Worm (Caenorhabditis elegans) whole organism, L4/young adult: ENCODE measurements around the gene M01B2.13.

Experiments
- W03F9.2 ChIP-seq: fragments of 150-350 bp; optimal IDR thresholded peaks from 2 replicates; lab custom pipeline; 2014; ENCODE audit warnings: missing biosample characterization, missing genetic modification characterization
- dao-5 ChIP-seq: sonication (generic microtip); optimal IDR thresholded peaks from 2 replicates; lab custom pipeline; 2016; ENCODE audit warnings: missing genotype, missing genetic modification characterization, moderate library complexity, missing compliant biosample characterization
- him-1 ChIP-seq: sonication (generic microtip); optimal IDR thresholded peaks from 2 replicates; lab custom pipeline; 2016; ENCODE audit warnings: missing genotype, missing genetic modification reagents, missing genetic modification characterization, missing compliant biosample characterization

DNA sequence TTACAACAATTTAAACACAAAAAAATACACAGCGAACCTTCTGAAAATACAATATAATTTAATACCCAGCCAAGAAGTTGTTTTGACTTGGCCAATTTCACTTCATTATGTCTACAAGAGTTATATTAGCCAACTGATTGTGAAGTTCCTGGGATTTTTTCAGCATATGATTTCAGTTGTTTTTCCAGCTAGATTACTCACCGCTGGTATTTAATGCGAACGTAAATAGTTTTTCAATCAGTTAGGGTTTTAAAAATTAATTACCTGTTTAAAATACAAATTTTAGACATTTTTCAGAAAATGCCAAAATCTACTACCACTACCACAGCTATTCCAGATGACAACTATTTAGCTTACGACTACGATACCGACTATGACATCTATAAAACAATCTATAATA is 40.1 kb downstream of the M01B2.13 start, which contains the start of gene srw-14:
- TF ChIP-seq dao-5 (tag; lab: Kevin White, UChicago) (no peak), him-1 (tag; lab: Kevin White, UChicago) (no peak), W03F9.2 (tag; lab: Kevin White, UChicago) (no peak)
